Worm (Caenorhabditis elegans): ENCODE results near the gene rpl-35.

The rpl-35 gene

ce11 chrIII:7854494-7855184, at the start of gene rpl-35:
rpl-35 (plus strand) TSS chrIII:7855134.
- TF ChIP-seq T26A8.4 (GFP tag; IDR thresholded peaks at IDR 0.05) (peak; percentile 99), spr-1 (tag; optimal IDR thresholded peaks at IDR 0.05) (peak; percentile 98), R02D3.7 (tag; optimal IDR thresholded peaks at IDR 0.05) (peak; percentile 69), dpl-1 (GFP tag; optimal IDR thresholded peaks at IDR 0.05) (peak; percentile 100), ztf-7 (tag; optimal IDR thresholded peaks at IDR 0.05) (peak; percentile 93), lin-13 (GFP tag; optimal IDR thresholded peaks at IDR 0.05) (peak; percentile 99), T20F7.1 (GFP tag; optimal IDR thresholded peaks at IDR 0.05) (peak; percentile 99), F44E2.7 (GFP tag; IDR thresholded peaks at IDR 0.05) (peak; percentile 96), ceh-32 (tag; optimal IDR thresholded peaks at IDR 0.05; ENCODE audit: poor library complexity) (peak; percentile 83), mdt-29 (GFP tag; IDR thresholded peaks at IDR 0.05) (peak; percentile 98), lin-39 (tag; optimal IDR thresholded peaks at IDR 0.05) (peak; percentile 92), ceh-20 (GFP tag; IDR thresholded peaks at IDR 0.05) (peak; percentile 99), zfp-3 (GFP tag; conservative IDR thresholded peaks at IDR 0.05) (peak; percentile 99), daf-16 (GFP tag; optimal IDR thresholded peaks at IDR 0.05) (peak; percentile 92 to 97), daf-16 (tag; optimal IDR thresholded peaks at IDR 0.05) (peak; percentile 92), nhr-28 (tag; optimal IDR thresholded peaks at IDR 0.05) (peak; percentile 99), lin-38 (GFP tag; IDR thresholded peaks at IDR 0.05) (peak; percentile 98), lin-29 (GFP tag; IDR thresholded peaks at IDR 0.05) (peak; percentile 99), mdl-1 (tag; optimal IDR thresholded peaks at IDR 0.05) (peak; percentile 40 to 95), egl-43 (GFP tag; IDR thresholded peaks at IDR 0.05) (peak; percentile 99), dmd-6 (GFP tag; IDR thresholded peaks at IDR 0.05) (peak; percentile 100), daf-8 (GFP tag; IDR thresholded peaks at IDR 0.05) (peak; percentile 85; the same call in 1 of the 2 replicates), ceh-44 (GFP tag; IDR thresholded peaks at IDR 0.05) (peak; percentile 88), hlh-11 (tag; optimal IDR thresholded peaks at IDR 0.05) (peak; percentile 99), madf-9 (GFP tag; conservative IDR thresholded peaks at IDR 0.05) (peak; percentile 99), skn-1 (tag; optimal IDR thresholded peaks at IDR 0.05) (peak; percentile 94), Y48G9A.11 (GFP tag; IDR thresholded peaks at IDR 0.05) (peak; percentile 98), unc-130 (GFP tag; optimal IDR thresholded peaks at IDR 0.05) (peak; percentile 99), tag-97 (GFP tag; IDR thresholded peaks at IDR 0.05) (peak; percentile 93; the same call in 1 of the 2 replicates), ztf-11 (tag; optimal IDR thresholded peaks at IDR 0.05) (peak; percentile 73), set-16 (GFP tag; IDR thresholded peaks at IDR 0.05) (no peak; the same call in 1 of the 2 replicates), attf-4 (tag; optimal IDR thresholded peaks at IDR 0.05) (peak; percentile 64), mxl-2 (GFP tag; conservative IDR thresholded peaks at IDR 0.05) (peak; percentile 89), ctbp-1 (GFP tag; IDR thresholded peaks at IDR 0.05) (peak; percentile 99), ZK546.5 (tag; optimal IDR thresholded peaks at IDR 0.05) (peak in 1 of 2 experiments; percentile 91), nhr-77 (tag; optimal IDR thresholded peaks at IDR 0.05) (peak; percentile 99), hmg-1.1 (GFP tag; IDR thresholded peaks at IDR 0.05) (peak; percentile 99), Y5F2A.4 (GFP tag; optimal IDR thresholded peaks at IDR 0.05) (peak; percentile 95), hlh-30 (tag; optimal IDR thresholded peaks at IDR 0.05; ENCODE audit: insufficient read depth) (peak; percentile 97), nhr-237 (tag; optimal IDR thresholded peaks at IDR 0.05) (peak; percentile 85), ceh-28 (tag; optimal IDR thresholded peaks at IDR 0.05) (peak; percentile 74), Y75B8A.6 (GFP tag; IDR thresholded peaks at IDR 0.05) (peak; percentile 96), zfp-2 (tag; optimal IDR thresholded peaks at IDR 0.05) (peak; percentile 92), spr-3 (GFP tag; optimal IDR thresholded peaks at IDR 0.05) (peak; percentile 97), jun-1 (tag; optimal IDR thresholded peaks at IDR 0.05) (peak; percentile 97), php-3 (GFP tag; IDR thresholded peaks at IDR 0.05) (peak; percentile 99), nhr-102 (tag; optimal IDR thresholded peaks at IDR 0.05) (peak; percentile 99), lim-7 (GFP tag; IDR thresholded peaks at IDR 0.05) (peak; percentile 86), daf-12 (tag; optimal IDR thresholded peaks at IDR 0.05) (no peak), madf-5 (GFP tag; IDR thresholded peaks at IDR 0.05) (peak; percentile 95 to 97)

All from whole organism, L4 larva.